Worm (Caenorhabditis elegans): ENCODE measurements around the gene pho-9.

The pho-9 gene

ce11 chrIII:2739469-2739868 lies 21.1 kb downstream of the pho-9 start, which contains the start of gene cest-25:
cest-25 (minus strand) TSS chrIII:2739531.
- TF ChIP-seq ztf-11 (tag; optimal IDR thresholded peaks at IDR 0.05): no peak
- TF ChIP-seq lin-39 (tag; optimal IDR thresholded peaks at IDR 0.05): no peak
- no peak for TF ChIP-seq Y55F3AM.14 (GFP tag; optimal IDR thresholded peaks at IDR 0.05)
- TF ChIP-seq ceh-16 (tag; optimal IDR thresholded peaks at IDR 0.05): no peak
- no peak for TF ChIP-seq nhr-237 (tag; optimal IDR thresholded peaks at IDR 0.05)
- TF ChIP-seq zag-1 (tag; optimal IDR thresholded peaks at IDR 0.05): no peak
- TF ChIP-seq F13H6.1 (tag; optimal IDR thresholded peaks at IDR 0.05): peak; percentile 29
- TF ChIP-seq fos-1 (tag; optimal IDR thresholded peaks at IDR 0.05): peak; percentile 89
- peak; percentile 18 for TF ChIP-seq sma-9 (GFP tag; optimal IDR thresholded peaks at IDR 0.05)
- TF ChIP-seq sma-9 (tag; optimal IDR thresholded peaks at IDR 0.05): no peak
- no peak for TF ChIP-seq unc-55 (GFP tag; optimal IDR thresholded peaks at IDR 0.05)
- TF ChIP-seq nhr-10 (tag; optimal IDR thresholded peaks at IDR 0.05): no peak
- TF ChIP-seq egl-27 (tag; optimal IDR thresholded peaks at IDR 0.05): no peak
- no peak for TF ChIP-seq skn-1 (tag; optimal IDR thresholded peaks at IDR 0.05)
- TF ChIP-seq nhr-21 (tag; optimal IDR thresholded peaks at IDR 0.05): no peak
- TF ChIP-seq crh-2 (tag; optimal IDR thresholded peaks at IDR 0.05): peak; percentile 52
- TF ChIP-seq alr-1 (tag; optimal IDR thresholded peaks at IDR 0.05): no peak
- no peak for TF ChIP-seq blmp-1 (tag; optimal IDR thresholded peaks at IDR 0.05; ENCODE audit: insufficient read depth)
- no peak for TF ChIP-seq ztf-4 (tag; optimal IDR thresholded peaks at IDR 0.05)
- no peak for TF ChIP-seq lsy-2 (tag; optimal IDR thresholded peaks at IDR 0.05)

DNA sequence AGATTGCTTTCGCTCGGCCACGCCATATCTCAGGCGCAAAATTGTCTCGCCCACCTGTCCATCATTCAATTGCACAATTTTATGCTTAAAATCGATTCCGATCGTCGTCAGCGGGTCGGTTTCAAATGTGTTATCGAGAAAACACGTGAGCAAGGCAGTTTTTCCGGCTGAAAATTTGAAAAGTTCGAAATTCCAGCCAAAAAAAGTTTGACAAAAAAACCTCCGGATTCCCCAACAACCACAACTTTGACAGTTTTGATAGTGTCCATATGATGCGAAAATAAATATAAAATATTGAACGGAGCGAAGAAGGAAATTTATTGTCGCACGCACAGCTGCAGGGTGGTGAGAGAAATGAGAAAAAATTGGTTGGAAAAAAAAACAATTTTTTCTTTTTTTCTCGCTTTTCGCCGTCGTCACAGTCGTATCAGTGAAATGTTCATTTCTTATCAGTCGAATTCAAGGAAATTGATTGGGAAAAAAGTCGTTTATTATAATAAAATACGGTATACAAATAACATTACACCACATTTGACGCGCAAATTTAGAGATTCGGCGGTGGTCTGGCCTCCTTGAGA lies 26.9 kb downstream of the pho-9 start, which contains the start of gene Y71H2AM.12:
TSS of gene Y71H2AM.12 (minus strand) at position 486 of the 578 bp plus-strand sequence.
- no peak for TF ChIP-seq ztf-1 (GFP tag; conservative IDR thresholded peaks at IDR 0.05)
- no peak for TF ChIP-seq nhr-129 (tag; optimal IDR thresholded peaks at IDR 0.05)
- TF ChIP-seq elt-1 (tag; optimal IDR thresholded peaks at IDR 0.05): no peak
- no peak for TF ChIP-seq ceh-16 (tag; optimal IDR thresholded peaks at IDR 0.05)
- no peak for TF ChIP-seq blmp-1 (tag; optimal IDR thresholded peaks at IDR 0.05; ENCODE audit: insufficient read depth)
- peak; percentile 45 for TF ChIP-seq fos-1 (tag; optimal IDR thresholded peaks at IDR 0.05)
- no peak for TF ChIP-seq ama-1 (optimal IDR thresholded peaks at IDR 0.05)

DNA sequence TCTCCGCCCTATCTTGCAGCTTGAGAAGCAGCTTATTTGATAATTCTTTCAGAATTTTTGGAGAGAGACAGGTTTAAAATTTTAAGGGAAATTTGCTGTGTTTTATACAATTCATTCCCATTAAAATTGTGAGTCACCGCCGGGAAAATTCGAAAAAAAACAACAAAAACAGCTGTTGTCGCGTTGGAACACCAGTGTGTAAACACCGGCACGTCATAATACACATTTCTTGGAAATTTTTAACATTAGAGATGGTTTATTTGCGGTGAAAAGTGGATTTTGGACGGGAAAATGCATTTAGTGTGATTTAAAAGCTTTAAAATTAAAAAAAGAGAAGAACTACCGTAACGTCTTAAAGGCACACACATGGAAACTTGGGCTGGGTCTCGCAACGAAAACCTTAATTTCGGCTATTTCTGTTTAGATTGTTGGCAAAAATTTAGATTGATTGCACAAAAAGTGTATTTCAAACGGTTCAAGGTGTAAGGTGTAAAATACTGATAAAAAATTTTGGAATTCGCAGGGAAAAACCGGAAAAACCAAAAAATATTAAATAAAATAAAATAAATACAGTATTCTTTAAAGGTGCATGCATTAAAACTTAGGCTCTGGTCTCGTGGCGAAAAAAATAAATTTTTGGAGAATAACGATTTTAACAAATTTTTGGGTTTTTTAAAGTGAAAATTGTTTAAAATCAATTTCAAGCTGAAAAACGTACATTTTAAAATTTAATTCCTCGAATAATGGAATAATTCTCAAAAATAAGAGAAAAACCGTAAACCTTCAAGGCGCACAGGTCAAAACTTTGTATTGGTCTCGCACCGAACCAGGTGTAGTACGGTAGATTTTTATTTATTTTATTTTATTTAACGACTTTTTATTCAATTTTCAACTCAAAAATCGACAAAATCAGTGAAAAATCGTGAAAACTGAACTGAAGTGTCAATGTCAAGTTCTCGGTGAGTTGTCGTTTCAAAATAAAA lies 35.1 kb downstream of the pho-9 start, which contains the start of gene cosa-1:
TSS of gene cosa-1 (plus strand) at position 896 of the 983 bp plus-strand sequence.
- peak; percentile 8 for TF ChIP-seq fos-1 (tag; optimal IDR thresholded peaks at IDR 0.05)
- peak in 1 of 2 experiments; percentile 17 for TF ChIP-seq lsy-2 (tag; optimal IDR thresholded peaks at IDR 0.05)
- TF ChIP-seq elt-1 (tag; optimal IDR thresholded peaks at IDR 0.05): no peak
- TF ChIP-seq unc-62 (GFP tag; optimal IDR thresholded peaks at IDR 0.05): no peak
- TF ChIP-seq unc-55 (GFP tag; optimal IDR thresholded peaks at IDR 0.05): peak; percentile 2
- no peak for TF ChIP-seq nhr-6 (tag; optimal IDR thresholded peaks at IDR 0.05)
- no peak for TF ChIP-seq alr-1 (tag; optimal IDR thresholded peaks at IDR 0.05)

DNA sequence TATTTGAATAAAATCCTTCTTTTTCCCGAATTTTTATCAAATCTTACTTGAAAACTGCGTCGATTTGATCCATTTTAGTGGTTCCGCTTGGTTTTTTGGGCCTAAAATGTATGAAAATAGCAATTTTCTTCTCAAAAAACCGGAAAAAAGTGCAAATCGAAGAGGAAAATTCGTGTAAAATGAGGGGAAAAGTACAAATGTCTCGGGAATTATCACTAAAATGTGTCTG lies 35.7 kb downstream of the pho-9 start, which contains the start of gene Y71H2AM.11:
TSS of gene Y71H2AM.11 (minus strand) at position 101 of the 229 bp plus-strand sequence.
- TF ChIP-seq blmp-1 (tag; optimal IDR thresholded peaks at IDR 0.05; ENCODE audit: insufficient read depth): no peak
- no peak for TF ChIP-seq nhr-23 (tag; optimal IDR thresholded peaks at IDR 0.05)
- no peak for TF ChIP-seq ztf-4 (tag; optimal IDR thresholded peaks at IDR 0.05)
- no peak for TF ChIP-seq skn-1 (tag; optimal IDR thresholded peaks at IDR 0.05)
- TF ChIP-seq gmeb-1 (tag; optimal IDR thresholded peaks at IDR 0.05): no peak
- TF ChIP-seq C34F6.9 (tag; optimal IDR thresholded peaks at IDR 0.05): no peak
- TF ChIP-seq sma-9 (GFP tag; optimal IDR thresholded peaks at IDR 0.05): no peak
- TF ChIP-seq sma-9 (tag; optimal IDR thresholded peaks at IDR 0.05): no peak

- TF ChIP-seq nhr-23 (tag; optimal IDR thresholded peaks at IDR 0.05) (no peak), lsy-2 (tag; optimal IDR thresholded peaks at IDR 0.05) (no peak), nhr-10 (tag; optimal IDR thresholded peaks at IDR 0.05) (no peak), nhr-12 (tag; optimal IDR thresholded peaks at IDR 0.05) (no peak), unc-55 (GFP tag; optimal IDR thresholded peaks at IDR 0.05) (no peak)
Measured at ce11 chrIII:2716514-2716913, 44.1 kb downstream of the pho-9 start, which contains the start of gene tmem-132. tmem-132 (minus strand) TSS chrIII:2716614.
